Fruit fly (Drosophila melanogaster) whole organism, embryonic: ENCODE data around the gene Src64B.

ENCODE experiments used
- ATbp ChIP-seq: fragments of 200-800 bp; sonication (Bioruptor generic); optimal IDR thresholded peaks from 2 replicates; lab custom pipeline; 2017; ENCODE audit warnings: missing biosample characterization, mild to moderate bottlenecking, missing genetic modification characterization, missing genetic modification reagents
- Adf1 ChIP-seq: fragments of 200-800 bp; sonication (Bioruptor generic); IDR thresholded peaks from 2 replicates; pipeline ENCODE4 v1.3.6; 2022; ENCODE audit warnings: missing biosample characterization, missing genetic modification characterization
- Atf3 ChIP-seq: fragments of 200-800 bp; sonication (Bioruptor generic); optimal IDR thresholded peaks from 3 replicates; lab custom pipeline; 2016; ENCODE audit warnings: missing biosample characterization, missing genetic modification characterization
- B-H2 ChIP-seq: fragments of 200-800 bp; sonication (Bioruptor generic); optimal IDR thresholded peaks from 2 replicates; lab custom pipeline; 2018; ENCODE audit warnings: missing biosample characterization, mild to moderate bottlenecking, missing genetic modification characterization
- Bdp1 ChIP-seq: fragments of 200-800 bp; sonication (Bioruptor generic); optimal IDR thresholded peaks from 3 replicates; lab custom pipeline; 2016; ENCODE audit warnings: missing biosample characterization, missing genetic modification characterization
- CG10543 ChIP-seq: fragments of 200-800 bp; sonication (Bioruptor generic); optimal IDR thresholded peaks from 3 replicates; lab custom pipeline; 2017; ENCODE audit warnings: missing biosample characterization, mild to moderate bottlenecking, missing genetic modification characterization, moderate library complexity
- CG10565 ChIP-seq: fragments of 200-800 bp; sonication (Bioruptor generic); optimal IDR thresholded peaks from 3 replicates; lab custom pipeline; 2016; ENCODE audit warnings: missing biosample characterization, mild to moderate bottlenecking, missing genetic modification characterization
- CG11085 ChIP-seq: fragments of 200-800 bp; sonication (Bioruptor generic); IDR thresholded peaks from 2 replicates; pipeline ENCODE4 v1.3.6; 2022; ENCODE audit warnings: missing biosample characterization, missing genetic modification characterization
- CG11696 ChIP-seq: fragments of 200-800 bp; sonication (Bioruptor generic); IDR thresholded peaks from 2 replicates; pipeline ENCODE4 v1.3.6; 2022; ENCODE audit warnings: missing biosample characterization, missing genetic modification characterization
- CG12391 ChIP-seq: fragments of 200-800 bp; sonication (Bioruptor generic); optimal IDR thresholded peaks from 3 replicates; lab custom pipeline; 2018; ENCODE audit warnings: missing biosample characterization, mild to moderate bottlenecking, missing genetic modification characterization, moderate library complexity
- CG12769 ChIP-seq: fragments of 200-800 bp; sonication (Bioruptor generic); optimal IDR thresholded peaks from 2 replicates; lab custom pipeline; 2019; ENCODE audit warnings: missing biosample characterization, mild to moderate bottlenecking, missing genetic modification characterization, moderate library complexity
- CG13624 ChIP-seq: fragments of 200-800 bp; sonication (Bioruptor generic); optimal IDR thresholded peaks from 2 replicates; lab custom pipeline; 2016; ENCODE audit warnings: missing biosample characterization, missing genetic modification characterization
- CG15696 ChIP-seq: fragments of 200-800 bp; sonication (Bioruptor generic); optimal IDR thresholded peaks from 2 replicates; lab custom pipeline; 2019; ENCODE audit warnings: missing biosample characterization, mild to moderate bottlenecking, missing genetic modification characterization, moderate library complexity
- CG17385 ChIP-seq: fragments of 200-800 bp; sonication (Bioruptor generic); optimal IDR thresholded peaks from 3 replicates; lab custom pipeline; 2018; ENCODE audit warnings: missing biosample characterization, mild to moderate bottlenecking, missing genetic modification characterization
- CG17568 ChIP-seq: fragments of 200-800 bp; sonication (Bioruptor generic); optimal IDR thresholded peaks from 2 replicates; lab custom pipeline; 2018; ENCODE audit warnings: missing biosample characterization, mild to moderate bottlenecking, missing genetic modification characterization, moderate library complexity
- CG1792 ChIP-seq: fragments of 200-800 bp; sonication (Bioruptor generic); optimal IDR thresholded peaks from 2 replicates; lab custom pipeline; 2016; ENCODE audit warnings: missing biosample characterization, missing genetic modification characterization
- CG31388 ChIP-seq: fragments of 200-800 bp; sonication (Bioruptor generic); optimal IDR thresholded peaks from 2 replicates; lab custom pipeline; 2016; ENCODE audit warnings: missing biosample characterization, missing genetic modification characterization
- CG33557 ChIP-seq: fragments of 200-800 bp; sonication (Bioruptor generic); optimal IDR thresholded peaks from 2 replicates; lab custom pipeline; 2019; ENCODE audit warnings: missing biosample characterization, mild to moderate bottlenecking, missing genetic modification characterization, moderate library complexity
- CG3407 ChIP-seq: fragments of 200-800 bp; sonication (Bioruptor generic); optimal IDR thresholded peaks from 2 replicates; lab custom pipeline; 2018; ENCODE audit warnings: missing biosample characterization, mild to moderate bottlenecking, missing genetic modification characterization
- CG5180 ChIP-seq: fragments of 200-800 bp; sonication (Bioruptor generic); optimal IDR thresholded peaks from 3 replicates; lab custom pipeline; 2017; ENCODE audit warnings: missing biosample characterization, missing genetic modification characterization, mild to moderate bottlenecking, moderate library complexity, missing genetic modification reagents
- CG9727 ChIP-seq: fragments of 200-800 bp; sonication (Bioruptor generic); optimal IDR thresholded peaks from 3 replicates; lab custom pipeline; 2017; ENCODE audit warnings: missing biosample characterization, mild to moderate bottlenecking, missing genetic modification characterization
- CG9797 ChIP-seq: fragments of 200-800 bp; sonication (Bioruptor generic); optimal IDR thresholded peaks from 3 replicates; lab custom pipeline; 2018; ENCODE audit warnings: missing biosample characterization, mild to moderate bottlenecking, missing genetic modification characterization
- CrebB ChIP-seq: fragments of 200-800 bp; sonication (Bioruptor generic); optimal IDR thresholded peaks from 3 replicates; lab custom pipeline; 2018; ENCODE audit warnings: missing biosample characterization, mild to moderate bottlenecking, missing genetic modification characterization
- Dip2 ChIP-seq: fragments of 200-800 bp; sonication (Bioruptor generic); IDR thresholded peaks from 2 replicates; pipeline ENCODE4 v1.3.6; 2022; ENCODE audit warnings: missing biosample characterization, missing genetic modification characterization
- Hmr ChIP-seq: fragments of 200-800 bp; sonication (Bioruptor generic); optimal IDR thresholded peaks from 3 replicates; lab custom pipeline; 2017; ENCODE audit warnings: mild to moderate bottlenecking, missing biosample characterization, missing genetic modification reagents, missing genetic modification characterization
- Hsf ChIP-seq: fragments of 200-800 bp; sonication (Bioruptor generic); optimal IDR thresholded peaks from 3 replicates; lab custom pipeline; 2016; ENCODE audit warnings: missing biosample characterization, missing genetic modification characterization
- Med ChIP-seq: fragments of 200-800 bp; sonication (Bioruptor generic); peaks from one replicate; lab custom pipeline; 2016; ENCODE audit warnings: missing biosample characterization, missing genetic modification characterization, mild to moderate bottlenecking, inconsistent platforms, moderate library complexity
- Neu2 ChIP-seq: fragments of 200-800 bp; sonication (Bioruptor generic); optimal IDR thresholded peaks from 3 replicates; lab custom pipeline; 2016; ENCODE audit warnings: missing biosample characterization, missing genetic modification characterization, borderline replicate concordance
- Six4 ChIP-seq: fragments of 200-800 bp; sonication (Bioruptor generic); optimal IDR thresholded peaks from 2 replicates; lab custom pipeline; 2016; ENCODE audit warnings: missing biosample characterization, missing genetic modification characterization
- Sry-β ChIP-seq: fragments of 200-800 bp; sonication (Bioruptor generic); optimal IDR thresholded peaks from 2 replicates; lab custom pipeline; 2018; ENCODE audit warnings: missing biosample characterization, mild to moderate bottlenecking, missing genetic modification characterization, moderate library complexity
- ara ChIP-seq: fragments of 200-800 bp; sonication (Bioruptor generic); IDR thresholded peaks from 2 replicates; pipeline ENCODE4 v1.3.6; 2022; ENCODE audit warnings: missing biosample characterization, missing genetic modification characterization
- ato ChIP-seq: fragments of 200-800 bp; sonication (Bioruptor generic); IDR thresholded peaks from 2 replicates; pipeline ENCODE4 v1.3.6; 2022; ENCODE audit warnings: missing biosample characterization, missing genetic modification characterization; ENCODE audit not compliant: partially characterized antibody
- br ChIP-seq: fragments of >200 bp; optimal IDR thresholded peaks from 2 replicates; lab custom pipeline; 2017
- btn ChIP-seq: fragments of 200-800 bp; sonication (Bioruptor generic); optimal IDR thresholded peaks from 2 replicates; lab custom pipeline; 2016; ENCODE audit warnings: missing biosample characterization, missing genetic modification characterization
- cad ChIP-seq: fragments of >200 bp; optimal IDR thresholded peaks from 2 replicates; lab custom pipeline; 2017; ENCODE audit warnings: missing biosample characterization, missing genetic modification characterization
- caup ChIP-seq: fragments of 200-800 bp; sonication (Bioruptor generic); optimal IDR thresholded peaks from 3 replicates; lab custom pipeline; 2017; ENCODE audit warnings: missing biosample characterization, mild to moderate bottlenecking, missing genetic modification characterization, moderate library complexity; ENCODE audit not compliant: severe bottlenecking
- chn ChIP-seq: fragments of 200-800 bp; sonication (Bioruptor generic); optimal IDR thresholded peaks from 2 replicates; lab custom pipeline; 2016; ENCODE audit warnings: missing biosample characterization, missing genetic modification characterization
- crc ChIP-seq: fragments of 200-800 bp; sonication (Bioruptor generic); optimal IDR thresholded peaks from 2 replicates; lab custom pipeline; 2016; ENCODE audit warnings: missing biosample characterization, missing genetic modification characterization
- crp ChIP-seq, 2 experiments: fragments of 200-800 bp; sonication (Bioruptor generic); optimal IDR thresholded peaks; 2 replicates in 1 of 2; 3 replicates in 1 of 2; lab custom pipeline; 2017; ENCODE audit warnings: missing biosample characterization in 2 of 2, missing genetic modification characterization in 2 of 2, mild to moderate bottlenecking in 1 of 2, moderate library complexity in 1 of 2
- dm ChIP-seq: fragments of 200-800 bp; sonication (Bioruptor generic); optimal IDR thresholded peaks from 3 replicates; lab custom pipeline; 2016; ENCODE audit warnings: missing biosample characterization, missing genetic modification characterization
- eve ChIP-seq, 2 experiments: fragments of >200 bp; optimal IDR thresholded peaks; 2 replicates each; lab custom pipeline; 2017; ENCODE audit warnings: missing biosample characterization in 2 of 2, missing genetic modification characterization in 2 of 2
- lbe ChIP-seq: fragments of 200-800 bp; sonication (Bioruptor generic); optimal IDR thresholded peaks from 2 replicates; lab custom pipeline; 2016; ENCODE audit warnings: missing biosample characterization, mild to moderate bottlenecking, missing genetic modification characterization
- maf-S ChIP-seq: fragments of 200-800 bp; sonication (Bioruptor generic); optimal IDR thresholded peaks from 2 replicates; lab custom pipeline; 2016; ENCODE audit warnings: missing biosample characterization, missing genetic modification characterization
- odd ChIP-seq: fragments of 200-800 bp; sonication (Bioruptor generic); optimal IDR thresholded peaks from 2 replicates; lab custom pipeline; 2017; ENCODE audit warnings: missing biosample characterization, mild to moderate bottlenecking, missing genetic modification characterization
- onecut ChIP-seq: fragments of 200-800 bp; sonication (Bioruptor generic); IDR thresholded peaks from 2 replicates; pipeline ENCODE4 v1.3.6; 2022; ENCODE audit warnings: missing biosample characterization, missing genetic modification characterization
- pfk ChIP-seq: fragments of 200-800 bp; sonication (Bioruptor generic); optimal IDR thresholded peaks from 2 replicates; lab custom pipeline; 2018; ENCODE audit warnings: missing biosample characterization, mild to moderate bottlenecking, missing genetic modification characterization, moderate library complexity
- repo ChIP-seq: fragments of 200-800 bp; sonication (Bioruptor generic); optimal IDR thresholded peaks from 2 replicates; lab custom pipeline; 2016; ENCODE audit warnings: missing biosample characterization, missing genetic modification characterization
- sisA ChIP-seq: fragments of 200-800 bp; sonication (Bioruptor generic); IDR thresholded peaks from 2 replicates; pipeline ENCODE4 v1.3.6; 2022; ENCODE audit warnings: missing biosample characterization, missing genetic modification characterization
- stwl ChIP-seq: fragments of 200-800 bp; sonication (Bioruptor generic); optimal IDR thresholded peaks from 3 replicates; lab custom pipeline; 2018; ENCODE audit warnings: missing biosample characterization, mild to moderate bottlenecking, missing genetic modification characterization, moderate library complexity
- trh ChIP-seq: fragments of 200-800 bp; sonication (Bioruptor generic); optimal IDR thresholded peaks from 2 replicates; lab custom pipeline; 2016; ENCODE audit warnings: missing biosample characterization, missing genetic modification characterization
- zen ChIP-seq: fragments of 200-800 bp; sonication (Bioruptor generic); optimal IDR thresholded peaks from 3 replicates; lab custom pipeline; 2018; ENCODE audit warnings: missing biosample characterization, mild to moderate bottlenecking, missing genetic modification characterization, moderate library complexity

The Src64B gene

DNA sequence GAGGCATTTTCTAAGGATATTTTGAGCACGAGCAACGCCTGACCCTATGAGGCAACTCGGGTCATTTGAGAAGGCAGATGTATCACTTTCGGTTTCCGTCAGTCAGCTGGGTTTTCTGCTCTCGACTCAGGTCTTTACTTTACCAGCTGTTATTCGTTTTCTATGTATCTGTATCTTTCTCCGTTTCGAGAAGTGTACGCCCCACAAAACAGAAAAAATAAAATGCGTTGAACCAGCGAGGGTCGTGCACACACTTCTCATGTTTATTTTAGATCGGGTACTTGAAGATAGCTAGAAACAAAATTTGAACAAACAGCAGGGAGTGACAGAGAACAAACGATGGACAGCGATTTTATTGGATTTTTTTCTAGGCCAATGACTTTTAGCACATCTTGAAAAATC lies 12.1 kb downstream of the Src64B start (continued):
- TF ChIP-seq CG17568 (GFP tag; lab: Kevin White, UChicago) (peak; percentile 13), trh (GFP tag; lab: Kevin White, UChicago) (no peak), Hmr (GFP tag; lab: Kevin White, UChicago) (no peak), onecut (0 out of 2 replicates have a peak, but pooled peaks have one; percentile 6), CG3407 (GFP tag; lab: Kevin White, UChicago) (peak; percentile 5), chn (GFP tag; lab: Kevin White, UChicago) (peak; percentile 9), Sry-β (peak; percentile 4), repo (GFP tag; lab: Kevin White, UChicago) (no peak), Dip2 (GFP tag; lab: Robert Waterston, UW) (no peak), stwl (tag; lab: Kevin White, UChicago) (peak; percentile 23), ATbp (GFP tag; lab: Kevin White, UChicago) (no peak), Atf3 (GFP tag; lab: Kevin White, UChicago) (no peak), eve (GFP tag; optimal IDR thresholded peaks at IDR 0.05; lab: Kevin White, UChicago) (peak in 1 of 2 experiments; percentile 15), CG13624 (GFP tag; lab: Kevin White, UChicago) (no peak), br (lab: Kevin White, UChicago) (no peak), CG17385 (no peak), CrebB (tag; lab: Kevin White, UChicago) (peak; percentile 39), Adf1 (GFP tag; lab: Robert Waterston, UW) (no peak), Bdp1 (GFP tag; lab: Kevin White, UChicago) (no peak), dm (GFP tag; lab: Kevin White, UChicago) (peak; percentile 27), maf-S (GFP tag; lab: Kevin White, UChicago) (no peak), crp (GFP tag; optimal IDR thresholded peaks at IDR 0.05; lab: Kevin White, UChicago) (peak in 1 of 2 experiments; percentile 56), pfk (no peak), Neu2 (GFP tag; lab: Kevin White, UChicago) (no peak), CG1792 (peak; percentile 6), CG9797 (GFP tag; lab: Kevin White, UChicago) (no peak), CG12391 (peak; percentile 18), Hsf (GFP tag; lab: Kevin White, UChicago) (peak; percentile 8), Six4 (GFP tag; lab: Kevin White, UChicago) (peak; percentile 47), CG12769 (no peak), CG5180 (no peak), Med (GFP tag; lab: Kevin White, UChicago) (peak; percentile 81), lbe (GFP tag; lab: Kevin White, UChicago) (no peak), B-H2 (GFP tag; lab: Kevin White, UChicago) (no peak), sisA (GFP tag; lab: Robert Waterston, UW) (no peak), CG33557 (peak; percentile 55), CG31388 (no peak), crc (GFP tag; lab: Kevin White, UChicago) (no peak), CG11085 (GFP tag; lab: Robert Waterston, UW) (no peak), caup (GFP tag; lab: Kevin White, UChicago) (no peak), CG10565 (no peak), CG11696 (GFP tag; lab: Robert Waterston, UW) (no peak), CG9727 (GFP tag; lab: Kevin White, UChicago) (peak; percentile 62), cad (GFP tag; lab: Kevin White, UChicago) (no peak), odd (peak; percentile 2), zen (peak; percentile 31), ara (GFP tag; lab: Robert Waterston, UW) (no peak), btn (no peak), ato (GFP tag; lab: Robert Waterston, UW) (no peak), CG15696 (tag; lab: Kevin White, UChicago) (peak; percentile 75), CG10543 (no peak)
